Fruit fly (Drosophila melanogaster) whole organism, embryonic: ENCODE data around the gene CG6178.

Experiments used
- CG10565 ChIP-seq: fragments of 200-800 bp; sonication (Bioruptor generic); optimal IDR thresholded peaks from 3 replicates; lab custom pipeline; 2016; ENCODE audit warnings: missing biosample characterization, mild to moderate bottlenecking, missing genetic modification characterization
- CG11247 ChIP-seq: fragments of 200-800 bp; sonication (Bioruptor generic); IDR thresholded peaks from 2 replicates; pipeline ENCODE4 v1.3.6; 2022; ENCODE audit warnings: missing biosample characterization, missing genetic modification characterization
- CG11456 ChIP-seq: fragments of 200-800 bp; sonication (Bioruptor generic); IDR thresholded peaks from 3 replicates; pipeline ENCODE4 v1.3.6; 2022; ENCODE audit warnings: missing biosample characterization, missing genetic modification characterization
- CG14860 ChIP-seq: fragments of 200-800 bp; sonication (Bioruptor generic); IDR thresholded peaks from 3 replicates; pipeline ENCODE4 v1.3.6; 2022; ENCODE audit warnings: missing biosample characterization, missing genetic modification characterization; ENCODE audit not compliant: partially characterized antibody
- CG14965 ChIP-seq: fragments of 200-800 bp; sonication (Bioruptor generic); optimal IDR thresholded peaks from 2 replicates; lab custom pipeline; 2016; ENCODE audit warnings: missing biosample characterization, missing genetic modification characterization, borderline replicate concordance
- CG1602 ChIP-seq: fragments of 200-800 bp; sonication (Bioruptor generic); optimal IDR thresholded peaks from 3 replicates; lab custom pipeline; 2016; ENCODE audit warnings: missing biosample characterization, missing genetic modification characterization
- CG17912 ChIP-seq: fragments of 200-800 bp; sonication (Bioruptor generic); optimal IDR thresholded peaks from 2 replicates; lab custom pipeline; 2018; ENCODE audit warnings: missing biosample characterization, mild to moderate bottlenecking, missing genetic modification characterization
- CG18011 ChIP-seq: fragments of 200-800 bp; sonication (Bioruptor generic); optimal IDR thresholded peaks from 2 replicates; lab custom pipeline; 2017; ENCODE audit warnings: missing biosample characterization, missing genetic modification characterization, mild to moderate bottlenecking, moderate library complexity, missing genotype
- CG1832 ChIP-seq: fragments of 200-800 bp; sonication (Bioruptor generic); optimal IDR thresholded peaks from 2 replicates; lab custom pipeline; 2017; ENCODE audit warnings: missing biosample characterization, mild to moderate bottlenecking, missing genetic modification characterization, inconsistent platforms
- CG18764 ChIP-seq: fragments of 200-800 bp; sonication (Bioruptor generic); optimal IDR thresholded peaks from 3 replicates; lab custom pipeline; 2016; ENCODE audit warnings: missing biosample characterization, missing genetic modification characterization
- CG2120 ChIP-seq: fragments of 200-800 bp; sonication (Bioruptor generic); optimal IDR thresholded peaks from 3 replicates; lab custom pipeline; 2016; ENCODE audit warnings: missing biosample characterization, missing genetic modification characterization
- CG2199 ChIP-seq: fragments of 200-800 bp; sonication (Bioruptor generic); IDR thresholded peaks from 3 replicates; pipeline ENCODE4 v1.3.6; 2022; ENCODE audit warnings: missing biosample characterization, missing genetic modification characterization
- CG2712 ChIP-seq: fragments of 200-800 bp; optimal IDR thresholded peaks from 3 replicates; lab custom pipeline; 2019; ENCODE audit warnings: missing biosample characterization, mild to moderate bottlenecking, missing genetic modification characterization, moderate library complexity
- CG30431 ChIP-seq: fragments of 200-800 bp; sonication (Bioruptor generic); optimal IDR thresholded peaks from 2 replicates; lab custom pipeline; 2017; ENCODE audit warnings: missing biosample characterization, missing genetic modification characterization
- CG3065 ChIP-seq: fragments of 200-800 bp; sonication (Bioruptor generic); optimal IDR thresholded peaks from 2 replicates; lab custom pipeline; 2016; ENCODE audit warnings: missing biosample characterization, missing genetic modification characterization
- CG31365 ChIP-seq: fragments of 200-800 bp; sonication (Bioruptor generic); optimal IDR thresholded peaks from 2 replicates; lab custom pipeline; 2018; ENCODE audit warnings: missing biosample characterization, mild to moderate bottlenecking, missing genetic modification characterization
- CG3407 ChIP-seq: fragments of 200-800 bp; sonication (Bioruptor generic); optimal IDR thresholded peaks from 2 replicates; lab custom pipeline; 2018; ENCODE audit warnings: missing biosample characterization, mild to moderate bottlenecking, missing genetic modification characterization
- CG34376 ChIP-seq: fragments of 200-800 bp; sonication (Bioruptor generic); optimal IDR thresholded peaks from 2 replicates; lab custom pipeline; 2018; ENCODE audit warnings: missing biosample characterization, mild to moderate bottlenecking, missing genetic modification characterization
- CG4820 ChIP-seq: fragments of 200-800 bp; sonication (Bioruptor generic); optimal IDR thresholded peaks from 3 replicates; lab custom pipeline; 2016; ENCODE audit warnings: missing biosample characterization, missing genetic modification characterization
- CG6254 ChIP-seq: fragments of 200-800 bp; sonication (Bioruptor generic); optimal IDR thresholded peaks from 3 replicates; lab custom pipeline; 2017; ENCODE audit warnings: mild to moderate bottlenecking, missing biosample characterization, missing genetic modification reagents, missing genetic modification characterization
- CG6654 ChIP-seq: fragments of 200-800 bp; sonication (Bioruptor generic); optimal IDR thresholded peaks from 2 replicates; lab custom pipeline; 2017; ENCODE audit warnings: missing biosample characterization, mild to moderate bottlenecking, missing genetic modification characterization
- CG9727 ChIP-seq: fragments of 200-800 bp; sonication (Bioruptor generic); optimal IDR thresholded peaks from 3 replicates; lab custom pipeline; 2017; ENCODE audit warnings: missing biosample characterization, mild to moderate bottlenecking, missing genetic modification characterization
- CG9932 ChIP-seq: fragments of 200-800 bp; sonication (Bioruptor generic); IDR thresholded peaks from 2 replicates; pipeline ENCODE4 v1.3.6; 2022; ENCODE audit warnings: missing biosample characterization, missing genetic modification characterization
- Dad ChIP-seq: fragments of 200-800 bp; sonication (Bioruptor generic); optimal IDR thresholded peaks from 3 replicates; lab custom pipeline; 2016; ENCODE audit warnings: missing biosample characterization, missing genetic modification characterization
- Dek ChIP-seq: fragments of 200-800 bp; sonication (Bioruptor generic); optimal IDR thresholded peaks from 3 replicates; lab custom pipeline; 2019; ENCODE audit warnings: missing biosample characterization, mild to moderate bottlenecking, missing genetic modification characterization, moderate library complexity
- Dip3 ChIP-seq: fragments of 200-800 bp; sonication (Bioruptor generic); optimal IDR thresholded peaks from 3 replicates; lab custom pipeline; 2016; ENCODE audit warnings: missing biosample characterization, missing genetic modification characterization
- E2f2 ChIP-seq: fragments of 200-800 bp; sonication (Bioruptor generic); IDR thresholded peaks from 2 replicates; pipeline ENCODE4 v1.3.6; 2022; ENCODE audit warnings: missing biosample characterization, missing genetic modification characterization
- Gug ChIP-seq: fragments of 200-800 bp; sonication (Bioruptor generic); IDR thresholded peaks from 4 replicates; pipeline ENCODE4 v1.3.6; 2022; ENCODE audit warnings: missing biosample characterization, missing genetic modification characterization
- Hmx ChIP-seq: fragments of 200-800 bp; sonication (Bioruptor generic); optimal IDR thresholded peaks from 2 replicates; lab custom pipeline; 2016; ENCODE audit warnings: missing biosample characterization, missing genetic modification characterization
- Kr ChIP-seq: fragments of 200-800 bp; sonication (Bioruptor generic); optimal IDR thresholded peaks from 2 replicates; lab custom pipeline; 2017; ENCODE audit warnings: missing biosample characterization, mild to moderate bottlenecking, missing genetic modification characterization
- Mad ChIP-seq: fragments of 200-800 bp; sonication (Bioruptor generic); optimal IDR thresholded peaks from 2 replicates; lab custom pipeline; 2016; ENCODE audit warnings: missing biosample characterization, missing genetic modification characterization
- Nf-YA ChIP-seq: fragments of 200-800 bp; sonication (Bioruptor generic); IDR thresholded peaks from 2 replicates; pipeline ENCODE4 v1.3.6; 2022; ENCODE audit warnings: missing biosample characterization, missing genetic modification characterization
- Ssrp ChIP-seq: fragments of 200-800 bp; sonication (Bioruptor generic); optimal IDR thresholded peaks from 2 replicates; lab custom pipeline; 2018; ENCODE audit warnings: missing biosample characterization, mild to moderate bottlenecking, missing genetic modification characterization, moderate library complexity
- bowl ChIP-seq: fragments of 200-800 bp; sonication (Bioruptor generic); IDR thresholded peaks from 2 replicates; pipeline ENCODE4 v1.3.6; 2022; ENCODE audit warnings: missing biosample characterization, missing genetic modification characterization
- da ChIP-seq: fragments of 200-800 bp; sonication (Bioruptor generic); optimal IDR thresholded peaks from 2 replicates; lab custom pipeline; 2016; ENCODE audit warnings: missing biosample characterization, missing genetic modification characterization
- danr ChIP-seq: fragments of 200-800 bp; sonication (Bioruptor generic); IDR thresholded peaks from 2 replicates; pipeline ENCODE4 v1.3.6; 2022; ENCODE audit warnings: missing biosample characterization, missing genetic modification characterization
- dati ChIP-seq: fragments of 200-800 bp; sonication (Bioruptor generic); IDR thresholded peaks from 2 replicates; pipeline ENCODE4 v1.3.6; 2022; ENCODE audit warnings: missing biosample characterization, missing genetic modification characterization
- eve ChIP-seq, 2 experiments: fragments of >200 bp; optimal IDR thresholded peaks; 2 replicates each; lab custom pipeline; 2017; ENCODE audit warnings: missing biosample characterization in 2 of 2, missing genetic modification characterization in 2 of 2
- grau ChIP-seq: fragments of 200-800 bp; optimal IDR thresholded peaks from 3 replicates; lab custom pipeline; 2019; ENCODE audit warnings: missing biosample characterization, mild to moderate bottlenecking, missing genetic modification characterization, moderate library complexity
- klu ChIP-seq: fragments of 200-800 bp; sonication (Bioruptor generic); IDR thresholded peaks from 2 replicates; pipeline ENCODE4 v1.3.6; 2022; ENCODE audit warnings: missing biosample characterization, missing genetic modification characterization
- lab ChIP-seq: fragments of 200-800 bp; sonication (Bioruptor generic); optimal IDR thresholded peaks from 3 replicates; lab custom pipeline; 2017; ENCODE audit warnings: missing biosample characterization, missing genetic modification characterization, mild to moderate bottlenecking, moderate library complexity, missing genetic modification reagents
- mirr ChIP-seq: fragments of 200-800 bp; sonication (Bioruptor generic); optimal IDR thresholded peaks from 3 replicates; lab custom pipeline; 2018; ENCODE audit warnings: missing biosample characterization, mild to moderate bottlenecking, missing genetic modification characterization
- pho ChIP-seq: fragments of 200-800 bp; sonication (Bioruptor generic); optimal IDR thresholded peaks from 2 replicates; lab custom pipeline; 2016; ENCODE audit warnings: missing biosample characterization, missing genetic modification characterization
- ro ChIP-seq: fragments of 200-800 bp; sonication (Bioruptor generic); IDR thresholded peaks from 2 replicates; pipeline ENCODE4 v1.3.6; 2022; ENCODE audit warnings: missing biosample characterization, missing genetic modification characterization
- sd ChIP-seq: fragments of 200-800 bp; sonication (Bioruptor generic); optimal IDR thresholded peaks from 3 replicates; lab custom pipeline; 2018; ENCODE audit warnings: missing biosample characterization, mild to moderate bottlenecking, missing genetic modification characterization, moderate library complexity
- sima ChIP-seq: fragments of 200-800 bp; sonication (Bioruptor generic); optimal IDR thresholded peaks from 2 replicates; lab custom pipeline; 2016; ENCODE audit warnings: missing biosample characterization, missing genetic modification characterization
- stc ChIP-seq: fragments of 200-800 bp; sonication (Bioruptor generic); IDR thresholded peaks from 2 replicates; pipeline ENCODE4 v1.3.6; 2022; ENCODE audit warnings: missing biosample characterization, missing genetic modification characterization
- tup ChIP-seq: fragments of 200-800 bp; sonication (Bioruptor generic); optimal IDR thresholded peaks from 2 replicates; lab custom pipeline; 2016; ENCODE audit warnings: missing biosample characterization, mild to moderate bottlenecking, missing genetic modification characterization, moderate library complexity
- vvl ChIP-seq: fragments of 200-800 bp; sonication (Bioruptor generic); IDR thresholded peaks from 2 replicates; pipeline ENCODE4 v1.3.6; 2022; ENCODE audit warnings: missing biosample characterization, missing genetic modification characterization
- wdn ChIP-seq: fragments of 200-800 bp; sonication (Bioruptor generic); IDR thresholded peaks from 2 replicates; pipeline ENCODE4 v1.3.6; 2022; ENCODE audit warnings: missing biosample characterization, missing genetic modification characterization
- zf30C ChIP-seq: fragments of 200-800 bp; sonication (Bioruptor generic); optimal IDR thresholded peaks from 3 replicates; lab custom pipeline; 2018; ENCODE audit warnings: missing biosample characterization, mild to moderate bottlenecking, missing genetic modification characterization
- zfh2 ChIP-seq: fragments of 200-800 bp; sonication (Bioruptor generic); optimal IDR thresholded peaks from 2 replicates; lab custom pipeline; 2016; ENCODE audit warnings: missing biosample characterization, missing genetic modification characterization

The CG6178 gene

dm6 chr3R:24188619-24189018 is 36.5 kb downstream of the CG6178 start, which contains the start of gene CG5515 (continued):
- TF ChIP-seq pho (peak; percentile 89), CG34376 (no peak), Kr (no peak), CG3065 (GFP tag; lab: Kevin White, UChicago) (no peak), CG2712 (tag; lab: Kevin White, UChicago) (peak; percentile 81), CG18011 (GFP tag; lab: Kevin White, UChicago) (peak; percentile 66), Gug (GFP tag; lab: Robert Waterston, UW) (peak; percentile 27; the same call in 1 of the 4 replicates), eve (GFP tag; optimal IDR thresholded peaks at IDR 0.05; lab: Kevin White, UChicago) (no peak), klu (GFP tag; lab: Robert Waterston, UW) (peak; percentile 51; the same call in 1 of the 2 replicates), CG14860 (GFP tag; lab: Robert Waterston, UW) (peak; percentile 80), zf30C (GFP tag; lab: Kevin White, UChicago) (no peak), CG30431 (peak; percentile 36), Nf-YA (GFP tag; lab: Robert Waterston, UW) (peak; percentile 71; the same call in 1 of the 2 replicates), dati (no peak), grau (tag; lab: Kevin White, UChicago) (peak; percentile 77), CG18764 (GFP tag; lab: Kevin White, UChicago) (peak; percentile 95), Ssrp (tag; lab: Kevin White, UChicago) (peak; percentile 86), mirr (GFP tag; lab: Kevin White, UChicago) (peak; percentile 62), zfh2 (GFP tag; lab: Kevin White, UChicago) (peak; percentile 88), CG10565 (GFP tag; lab: Kevin White, UChicago) (no peak), lab (GFP tag; lab: Kevin White, UChicago) (no peak), CG14965 (GFP tag; lab: Kevin White, UChicago) (no peak), CG9727 (GFP tag; lab: Kevin White, UChicago) (peak; percentile 71), Hmx (GFP tag; lab: Kevin White, UChicago) (peak; percentile 41), tup (peak; percentile 31), vvl (peak; percentile 87), sima (no peak), CG31365 (tag; lab: Kevin White, UChicago) (no peak), CG1602 (peak; percentile 69), CG9932 (GFP tag; lab: Robert Waterston, UW) (peak; percentile 88), da (GFP tag; lab: Kevin White, UChicago) (peak; percentile 44), CG1832 (GFP tag; lab: Kevin White, UChicago) (no peak), Dad (GFP tag; lab: Kevin White, UChicago) (peak; percentile 86), CG3407 (GFP tag; lab: Kevin White, UChicago) (peak; percentile 36), CG6654 (GFP tag; lab: Kevin White, UChicago) (no peak), danr (GFP tag; lab: Robert Waterston, UW) (no peak), CG4820 (GFP tag; lab: Kevin White, UChicago) (peak; percentile 59), Mad (GFP tag; lab: Kevin White, UChicago) (peak; percentile 81), CG11247 (peak; percentile 78), ro (GFP tag; lab: Robert Waterston, UW) (peak; percentile 36; the same call in 1 of the 2 replicates), stc (peak; percentile 69), wdn (GFP tag; lab: Robert Waterston, UW) (peak; percentile 81), CG11456 (peak; percentile 70), Dek (tag; lab: Kevin White, UChicago) (peak; percentile 29), bowl (GFP tag; lab: Robert Waterston, UW) (peak; percentile 44; the same call in 1 of the 2 replicates), CG2199 (no peak), E2f2 (peak; percentile 86), CG6254 (no peak), Dip3 (peak; percentile 86), sd (tag; lab: Kevin White, UChicago) (peak; percentile 50), CG2120 (GFP tag; lab: Kevin White, UChicago) (peak; percentile 91), CG17912 (GFP tag; lab: Kevin White, UChicago) (no peak)
